Fruit fly (Drosophila melanogaster): ENCODE data around the gene CG6834.

DNA sequence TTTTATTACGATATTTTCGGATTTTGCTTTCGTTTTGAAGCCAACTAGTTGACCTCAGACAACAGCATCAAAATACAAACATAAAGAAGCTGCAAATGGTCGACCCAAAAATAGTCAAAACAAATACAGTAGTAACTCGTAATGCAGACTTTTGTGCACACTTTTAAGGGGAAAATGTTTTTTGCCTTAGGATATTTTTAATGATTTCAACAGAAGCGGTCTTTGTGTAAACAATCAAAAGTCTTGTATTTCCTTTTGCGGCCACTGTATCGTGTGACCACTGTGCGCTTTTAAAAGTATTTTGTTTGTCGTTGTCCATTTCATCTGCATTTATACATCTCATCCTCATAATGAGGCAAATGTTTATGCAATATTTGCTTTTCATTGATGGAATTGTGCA, 38.5 kb downstream of the CG6834 start:
- TF ChIP-seq zf30C (GFP tag; optimal IDR thresholded peaks at IDR 0.05) (no peak), CG1603 (tag; optimal IDR thresholded peaks at IDR 0.05) (peak; percentile 93), psq (GFP tag; optimal IDR thresholded peaks at IDR 0.05) (peak; percentile 78), kay (GFP tag; optimal IDR thresholded peaks at IDR 0.05) (peak; percentile 84), Dip2 (GFP tag; IDR thresholded peaks at IDR 0.05) (peak; percentile 32; the same call in 1 of the 2 replicates), Hmr (GFP tag; optimal IDR thresholded peaks at IDR 0.05) (peak; percentile 96), hb (GFP tag; IDR thresholded peaks at IDR 0.05; ENCODE audit: partially characterized antibody) (no peak)
